Worm (Caenorhabditis elegans) whole organism, L3 larva: ENCODE measurements around the gene cal-3.

ENCODE experiments used
- egl-5 ChIP-seq: fragments of 150-350 bp; optimal IDR thresholded peaks from 2 replicates; lab custom pipeline; 2017; ENCODE audit warnings: missing biosample characterization, missing genetic modification reagents, missing genetic modification characterization, inconsistent platforms
- eor-1 ChIP-seq, 2 experiments: fragments of 150-350 bp; optimal IDR thresholded peaks; 2 replicates each; lab custom pipeline; 2014 to 2018; ENCODE audit warnings: missing biosample characterization in 2 of 2, missing genetic modification characterization in 2 of 2
- jun-1 ChIP-seq: fragments of 150-350 bp; optimal IDR thresholded peaks from 2 replicates; lab custom pipeline; 2014; ENCODE audit warnings: missing biosample characterization, missing genetic modification reagents, missing genetic modification characterization
- nfya-1 ChIP-seq: sonication (generic microtip); optimal IDR thresholded peaks from 2 replicates; lab custom pipeline; 2017; ENCODE audit warnings: missing genetic modification characterization, mild to moderate bottlenecking, missing compliant biosample characterization, antibody characterized with exemption, moderate library complexity; ENCODE audit not compliant: insufficient read depth
- nhr-12 ChIP-seq: fragments of 150-350 bp; optimal IDR thresholded peaks from 2 replicates; lab custom pipeline; 2014; ENCODE audit warnings: missing biosample characterization, missing genetic modification characterization
- skn-1 ChIP-seq: fragments of 150-350 bp; optimal IDR thresholded peaks from 2 replicates; lab custom pipeline; 2014; ENCODE audit warnings: missing biosample characterization, missing genetic modification characterization
- ztf-4 ChIP-seq: fragments of 150-350 bp; optimal IDR thresholded peaks from 2 replicates; lab custom pipeline; 2014; ENCODE audit warnings: missing biosample characterization, missing genetic modification characterization

- no peak for TF ChIP-seq nfya-1
- no peak for TF ChIP-seq egl-5 (tag; lab: Kevin White, UChicago)
- no peak for TF ChIP-seq nhr-12 (tag; lab: Kevin White, UChicago)
- TF ChIP-seq jun-1 (tag; lab: Kevin White, UChicago) = no peak
- no peak for TF ChIP-seq eor-1 (tag; optimal IDR thresholded peaks at IDR 0.05; lab: Kevin White, UChicago)
- TF ChIP-seq ztf-4 (tag; lab: Kevin White, UChicago) = no peak
- no peak for TF ChIP-seq skn-1 (tag; lab: Kevin White, UChicago)
Measured at ce11 chrIV:3869875-3870274, 34.9 kb upstream of the cal-3 start.
